Fruit fly (Drosophila melanogaster): ENCODE data around the gene tal-3A.

The tal-3A gene

DNA sequence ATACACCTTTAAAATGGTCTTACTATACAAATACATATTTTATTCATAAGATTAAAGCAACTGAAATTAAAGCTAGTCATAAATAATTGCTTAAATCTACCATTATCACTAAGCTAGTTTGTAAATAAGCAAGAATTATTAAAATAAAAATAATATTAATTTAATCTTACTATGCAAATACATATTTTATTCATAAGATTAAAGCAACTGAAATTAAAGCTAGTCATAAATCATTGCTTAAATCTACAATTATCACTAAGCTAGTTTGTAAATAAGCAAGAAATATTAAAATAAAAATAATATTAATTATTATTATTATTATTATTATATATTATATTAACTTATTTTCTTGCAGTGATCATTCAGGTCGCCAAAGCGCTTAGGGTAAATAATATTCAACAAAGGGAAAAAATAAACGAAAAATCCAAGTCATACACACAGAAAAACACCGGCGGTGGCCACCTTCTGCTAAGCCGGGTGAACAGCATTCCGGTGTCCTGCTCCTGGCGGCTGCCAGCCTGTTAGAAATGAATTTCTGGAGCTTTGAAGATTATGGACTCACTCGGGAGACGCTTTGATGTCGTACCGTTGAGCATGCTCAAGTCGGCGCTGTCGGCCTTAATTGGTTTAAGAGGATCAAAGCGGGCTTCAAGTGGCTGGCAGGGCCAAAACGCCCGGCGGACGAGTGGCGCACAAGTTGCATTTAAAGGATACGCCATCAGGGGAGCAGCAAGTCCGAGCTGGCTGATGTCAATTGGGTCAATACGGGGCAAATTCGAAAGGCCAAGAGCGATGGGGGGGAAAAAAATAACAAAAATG is 8.8 kb upstream of the tal-3A start (continued):
- no peak for TF ChIP-seq Pdp1 (GFP tag; optimal IDR thresholded peaks at IDR 0.05)
- no peak for TF ChIP-seq esg (GFP tag; conservative IDR thresholded peaks at IDR 0.05)
- TF ChIP-seq gem (tag; optimal IDR thresholded peaks at IDR 0.05), result peak; percentile 67
- peak; percentile 8 for TF ChIP-seq scrt (GFP tag; optimal IDR thresholded peaks at IDR 0.05)
- TF ChIP-seq bcd (GFP tag; optimal IDR thresholded peaks at IDR 0.05), result peak; percentile 42
- TF ChIP-seq dmrt99B (tag; optimal IDR thresholded peaks at IDR 0.05), result peak; percentile 59
- TF ChIP-seq CG10147 (GFP tag; optimal IDR thresholded peaks at IDR 0.05), result peak; percentile 21
- TF ChIP-seq CG11247 (GFP tag; IDR thresholded peaks at IDR 0.05), result no peak
- TF ChIP-seq CG10979 (tag; optimal IDR thresholded peaks at IDR 0.05), result peak; percentile 58
- peak; percentile 56 for TF ChIP-seq Meics (GFP tag; optimal IDR thresholded peaks at IDR 0.05)
- no peak for TF ChIP-seq CG13624 (GFP tag; optimal IDR thresholded peaks at IDR 0.05)
- no peak for TF ChIP-seq C15 (GFP tag; IDR thresholded peaks at IDR 0.05)
- 0 out of 3 replicates have a peak, but pooled peaks have one; percentile 9 for TF ChIP-seq H15 (GFP tag; IDR thresholded peaks at IDR 0.05)
- TF ChIP-seq H2.0 (GFP tag; IDR thresholded peaks at IDR 0.05), result 0 out of 2 replicates have a peak, but pooled peaks have one; percentile 2
- peak; percentile 37 for TF ChIP-seq ATbp (GFP tag; optimal IDR thresholded peaks at IDR 0.05)
- peak; percentile 70 for TF ChIP-seq CG18599 (GFP tag; optimal IDR thresholded peaks at IDR 0.05)
- TF ChIP-seq tin (GFP tag; optimal IDR thresholded peaks at IDR 0.05), result peak; percentile 4
- peak; percentile 34 for TF ChIP-seq az2 (GFP tag; optimal IDR thresholded peaks at IDR 0.05)
- TF ChIP-seq da (GFP tag; optimal IDR thresholded peaks at IDR 0.05), result no peak
- no peak for TF ChIP-seq tap (tag; optimal IDR thresholded peaks at IDR 0.05)
- no peak for TF ChIP-seq Hr39 (optimal IDR thresholded peaks at IDR 0.05)
- TF ChIP-seq HLH4C (GFP tag; IDR thresholded peaks at IDR 0.05; ENCODE audit: partially characterized antibody), result peak; percentile 33; the same call in 2 of the 3 replicates
- TF ChIP-seq CG12391 (tag; optimal IDR thresholded peaks at IDR 0.05), result peak; percentile 28
- TF ChIP-seq Sox100B (GFP tag; optimal IDR thresholded peaks at IDR 0.05), result peak; percentile 64
- peak; percentile 18 for TF ChIP-seq NfI (GFP tag; optimal IDR thresholded peaks at IDR 0.05)
- 0 out of 2 replicates have a peak, but pooled peaks have one; percentile 18 for TF ChIP-seq ara (GFP tag; IDR thresholded peaks at IDR 0.05)
- TF ChIP-seq CG7556 (GFP tag; optimal IDR thresholded peaks at IDR 0.05), result peak; percentile 78
- TF ChIP-seq CG3847 (GFP tag; IDR thresholded peaks at IDR 0.05), result peak; percentile 32; the same call in 1 of the 2 replicates
- TF ChIP-seq phol (tag; optimal IDR thresholded peaks at IDR 0.05), result peak; percentile 37
- TF ChIP-seq CG6689 (GFP tag; IDR thresholded peaks at IDR 0.05), result 0 out of 2 replicates have a peak, but pooled peaks have one; percentile 29
- TF ChIP-seq trem (tag; optimal IDR thresholded peaks at IDR 0.05), result no peak
- TF ChIP-seq lab (GFP tag; optimal IDR thresholded peaks at IDR 0.05), result peak; percentile 53
- TF ChIP-seq CG31224 (GFP tag; IDR thresholded peaks at IDR 0.05), result peak; percentile 100
- TF ChIP-seq toy (GFP tag; IDR thresholded peaks at IDR 0.05), result no peak
- peak; percentile 70 for TF ChIP-seq Hmr (GFP tag; optimal IDR thresholded peaks at IDR 0.05)
- no peak for TF ChIP-seq CG10321 (GFP tag; IDR thresholded peaks at IDR 0.05)
- peak; percentile 36 for TF ChIP-seq CG3281 (GFP tag; optimal IDR thresholded peaks at IDR 0.05)
- peak; percentile 19; the same call in 1 of the 3 replicates for TF ChIP-seq CG34422 (GFP tag; IDR thresholded peaks at IDR 0.05)
- TF ChIP-seq Mes4 (GFP tag; optimal IDR thresholded peaks at IDR 0.05), result no peak
- TF ChIP-seq YL-1 (GFP tag; optimal IDR thresholded peaks at IDR 0.05), result no peak
- peak; percentile 32 for TF ChIP-seq CG17385 (GFP tag; optimal IDR thresholded peaks at IDR 0.05)
- peak; percentile 70 for TF ChIP-seq CG18262 (tag; optimal IDR thresholded peaks at IDR 0.05)
- no peak for TF ChIP-seq CG1647 (GFP tag; optimal IDR thresholded peaks at IDR 0.05)
- peak; percentile 40 for TF ChIP-seq CG10209 (GFP tag; optimal IDR thresholded peaks at IDR 0.05)
- TF ChIP-seq sd (tag; optimal IDR thresholded peaks at IDR 0.05), result peak; percentile 100
- peak; percentile 26 for TF ChIP-seq Hr3 (GFP tag; optimal IDR thresholded peaks at IDR 0.05)
- no peak for TF ChIP-seq Doc2 (GFP tag; IDR thresholded peaks at IDR 0.05)
- TF ChIP-seq CG8924 (tag; optimal IDR thresholded peaks at IDR 0.05), result peak; percentile 58

All from whole organism, embryonic.